Worm (Caenorhabditis elegans) whole organism, mixed stage, embryonic: ENCODE data around the gene F14F8.14.
"Not testable (repeated sequence)": the region's sequence is repeated elsewhere in the genome, so short reads cannot be mapped to it uniquely, and the experiment has no call there.

ENCODE experiments used
- M03D4.4 ChIP-seq: sonication (generic microtip); optimal IDR thresholded peaks from 2 replicates; lab custom pipeline; 2017; ENCODE audit warnings: mild to moderate bottlenecking, missing genetic modification characterization, missing compliant biosample characterization
- bed-3 ChIP-seq: fragments of 200-800 bp; sonication (Bioruptor generic); optimal IDR thresholded peaks from 3 replicates; lab custom pipeline; 2018; ENCODE audit warnings: mild to moderate bottlenecking, missing genetic modification characterization, moderate library complexity, missing compliant biosample characterization
- blmp-1 ChIP-seq: fragments of 150-350 bp; optimal IDR thresholded peaks from 2 replicates; lab custom pipeline; 2014; ENCODE audit warnings: missing biosample characterization, missing genetic modification characterization
- ceh-39 ChIP-seq: fragments of 150-350 bp; optimal IDR thresholded peaks from 2 replicates; lab custom pipeline; 2014; ENCODE audit warnings: missing biosample characterization, missing genetic modification characterization
- ceh-43 ChIP-seq: fragments of 200-800 bp; sonication (Bioruptor generic); optimal IDR thresholded peaks from 2 replicates; lab custom pipeline; 2018; ENCODE audit warnings: mild to moderate bottlenecking, missing genetic modification characterization, moderate library complexity, missing compliant biosample characterization
- ces-1 ChIP-seq: fragments of 150-350 bp; optimal IDR thresholded peaks from 2 replicates; lab custom pipeline; 2014; ENCODE audit warnings: missing biosample characterization, missing genetic modification reagents, missing genetic modification characterization
- cnd-1 ChIP-seq: fragments of 200-800 bp; sonication (Bioruptor generic); optimal IDR thresholded peaks from 2 replicates; lab custom pipeline; 2018; ENCODE audit warnings: mild to moderate bottlenecking, missing genetic modification characterization, missing compliant biosample characterization
- drap-1 ChIP-seq: fragments of 200-800 bp; sonication (Bioruptor generic); optimal IDR thresholded peaks from 3 replicates; lab custom pipeline; 2018; ENCODE audit warnings: mild to moderate bottlenecking, missing genetic modification characterization, missing compliant biosample characterization
- elt-1 ChIP-seq: sonication (generic microtip); optimal IDR thresholded peaks from 2 replicates; lab custom pipeline; 2017; ENCODE audit warnings: missing genetic modification characterization, mild to moderate bottlenecking, missing compliant biosample characterization, antibody characterized with exemption, moderate library complexity, borderline replicate concordance; ENCODE audit not compliant: insufficient read depth
- elt-3 ChIP-seq: fragments of 150-350 bp; optimal IDR thresholded peaks from 2 replicates; lab custom pipeline; 2014; ENCODE audit warnings: missing biosample characterization, missing genetic modification characterization
- flh-1 ChIP-seq: fragments of 200-800 bp; sonication (Bioruptor generic); optimal IDR thresholded peaks from 2 replicates; lab custom pipeline; 2018; ENCODE audit warnings: mild to moderate bottlenecking, missing genetic modification characterization, moderate library complexity, missing compliant biosample characterization
- ham-2 ChIP-seq: fragments of 200-800 bp; sonication (Bioruptor generic); optimal IDR thresholded peaks from 2 replicates; lab custom pipeline; 2018; ENCODE audit warnings: mild to moderate bottlenecking, missing genetic modification characterization, missing compliant biosample characterization
- lin-32 ChIP-seq: fragments of 200-800 bp; sonication (Bioruptor generic); optimal IDR thresholded peaks from 2 replicates; lab custom pipeline; 2018; ENCODE audit warnings: mild to moderate bottlenecking, missing genetic modification characterization, missing compliant biosample characterization
- lsy-2 ChIP-seq: fragments of 150-350 bp; optimal IDR thresholded peaks from 2 replicates; lab custom pipeline; 2014; ENCODE audit warnings: missing biosample characterization, missing genetic modification characterization
- mep-1 ChIP-seq: fragments of 150-350 bp; optimal IDR thresholded peaks from 2 replicates; lab custom pipeline; 2017; ENCODE audit warnings: missing biosample characterization, missing genetic modification reagents, missing genetic modification characterization, inconsistent platforms
- mls-2 ChIP-seq: sonication (generic microtip); optimal IDR thresholded peaks from 2 replicates; lab custom pipeline; 2016; ENCODE audit warnings: mild to moderate bottlenecking, missing genetic modification characterization, moderate library complexity, missing compliant biosample characterization
- nhr-12 ChIP-seq: fragments of 150-350 bp; optimal IDR thresholded peaks from 2 replicates; lab custom pipeline; 2014; ENCODE audit warnings: missing biosample characterization, missing genetic modification characterization
- nhr-2 ChIP-seq: fragments of 150-350 bp; optimal IDR thresholded peaks from 2 replicates; lab custom pipeline; 2014; ENCODE audit warnings: missing biosample characterization, missing genetic modification characterization
- nhr-28 ChIP-seq: fragments of 150-350 bp; optimal IDR thresholded peaks from 2 replicates; lab custom pipeline; 2014; ENCODE audit warnings: missing biosample characterization, missing genetic modification characterization
- pha-4 ChIP-seq: fragments of 150-350 bp; optimal IDR thresholded peaks from 2 replicates; lab custom pipeline; 2018; ENCODE audit warnings: missing biosample characterization, missing genetic modification reagents, missing genetic modification characterization
- snpc-4 ChIP-seq: fragments of 150-350 bp; optimal IDR thresholded peaks from 2 replicates; lab custom pipeline; 2014; ENCODE audit warnings: missing biosample characterization, missing genetic modification characterization
- tbx-8 ChIP-seq: fragments of 200-800 bp; sonication (Bioruptor generic); optimal IDR thresholded peaks from 2 replicates; lab custom pipeline; 2018; ENCODE audit warnings: mild to moderate bottlenecking, missing genetic modification characterization, moderate library complexity, missing compliant biosample characterization
- unc-39 ChIP-seq: fragments of 150-350 bp; optimal IDR thresholded peaks from 2 replicates; lab custom pipeline; 2014; ENCODE audit warnings: missing biosample characterization, missing genetic modification characterization
- unc-62 ChIP-seq: fragments of 150-350 bp; optimal IDR thresholded peaks from 2 replicates; lab custom pipeline; 2014; ENCODE audit warnings: missing biosample characterization, missing genetic modification reagents, missing genetic modification characterization
- zip-8 ChIP-seq: fragments of 150-350 bp; optimal IDR thresholded peaks from 2 replicates; lab custom pipeline; 2014; ENCODE audit warnings: missing biosample characterization, missing genetic modification characterization
- ztf-11 ChIP-seq: fragments of 150-350 bp; optimal IDR thresholded peaks from 2 replicates; lab custom pipeline; 2014; ENCODE audit warnings: missing biosample characterization, missing genetic modification characterization

The F14F8.14 gene

DNA sequence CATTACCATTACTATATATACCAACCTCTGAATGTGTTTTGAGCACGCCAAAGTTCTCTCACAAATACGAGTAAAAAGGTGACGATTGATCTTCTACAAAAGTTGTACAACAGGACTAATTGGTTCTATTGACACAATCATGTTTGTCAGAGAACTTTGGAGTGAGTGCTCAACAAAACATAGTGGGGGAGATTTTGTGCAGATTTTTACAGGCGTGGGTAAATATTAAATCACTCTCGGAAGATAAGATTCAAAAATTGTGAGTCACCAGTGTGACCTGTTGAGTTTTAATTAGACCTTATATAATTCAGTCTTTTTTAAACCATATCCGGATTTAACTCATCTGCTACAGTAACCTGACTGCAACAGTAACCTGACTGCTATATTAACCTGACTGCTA is 5.7 kb upstream of the F14F8.14 start, which contains the start of gene F14F8.8:
Gene F14F8.8 (minus strand): TSS at position 101 of the 400 bp plus-strand sequence.
- no peak for TF ChIP-seq cnd-1 (tag; lab: Kevin White, UChicago)
- TF ChIP-seq nhr-2 (tag; lab: Kevin White, UChicago), result no peak
- TF ChIP-seq ham-2 (GFP tag; lab: Kevin White, UChicago), result no peak
- TF ChIP-seq ceh-39, result no peak
- TF ChIP-seq tbx-8, result no peak
- no peak for TF ChIP-seq blmp-1 (tag; lab: Kevin White, UChicago)
- TF ChIP-seq flh-1, result no peak
- no peak for TF ChIP-seq pha-4 (tag; lab: Kevin White, UChicago)

DNA sequence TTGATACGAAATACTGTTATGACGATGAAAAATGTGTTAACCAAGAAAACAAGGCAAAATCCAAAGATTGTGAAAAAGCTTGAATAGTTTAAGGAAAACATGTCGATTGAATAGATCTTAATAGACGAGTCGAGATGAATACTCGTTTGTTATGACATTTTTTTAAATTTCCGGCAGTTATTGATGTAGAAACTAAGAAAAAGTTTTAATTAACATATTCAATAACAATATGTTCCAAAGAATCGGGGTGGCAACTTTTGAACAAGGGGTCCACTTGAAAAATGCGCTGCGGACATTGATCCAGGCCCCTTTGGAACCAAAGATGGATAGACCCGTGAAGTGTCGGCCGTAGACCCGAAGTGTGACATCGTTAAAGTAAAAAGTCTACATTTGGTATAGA is 4.6 kb upstream of the F14F8.14 start, which contains the start of gene str-61:
Gene str-61 (minus strand): TSS at position 101 of the 400 bp plus-strand sequence.
- no peak for TF ChIP-seq unc-62 (GFP tag; lab: Kevin White, UChicago)
- TF ChIP-seq lin-32 (GFP tag; lab: Kevin White, UChicago), result no peak
- no peak for TF ChIP-seq mls-2
- TF ChIP-seq bed-3 (GFP tag; lab: Kevin White, UChicago), result no peak
- no peak for TF ChIP-seq ces-1 (GFP tag; lab: Kevin White, UChicago)
- TF ChIP-seq cnd-1 (tag; lab: Kevin White, UChicago), result no peak
- no peak for TF ChIP-seq nhr-28
- TF ChIP-seq drap-1, result no peak
- no peak for TF ChIP-seq elt-1 (tag; lab: Kevin White, UChicago)
- TF ChIP-seq tbx-8, result no peak

DNA sequence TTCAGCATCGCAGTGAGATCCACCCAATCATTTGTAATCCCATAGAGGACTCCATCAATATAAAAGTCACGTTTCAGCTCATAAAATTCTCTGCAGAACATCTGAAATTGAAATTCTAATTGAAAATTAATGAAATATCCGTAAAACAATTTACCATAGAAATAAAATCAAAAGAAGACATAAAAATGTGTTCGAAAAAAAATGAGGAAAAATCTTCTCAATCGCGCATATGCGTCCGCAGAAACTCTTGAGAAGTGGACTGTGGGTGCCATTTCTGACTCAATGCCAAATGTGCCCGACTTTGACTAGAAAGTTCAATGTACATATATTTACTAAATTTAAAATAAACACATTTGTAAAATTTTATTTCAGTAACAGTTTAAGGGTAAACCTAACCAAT is 1.9 kb upstream of the F14F8.14 start, which contains the start of gene F14F8.9:
Gene F14F8.9 (minus strand): TSS at position 101 of the 400 bp plus-strand sequence.
- no peak for TF ChIP-seq ham-2 (GFP tag; lab: Kevin White, UChicago)
- no peak for TF ChIP-seq elt-3 (tag; lab: Kevin White, UChicago)
- no peak for TF ChIP-seq lin-32 (GFP tag; lab: Kevin White, UChicago)
- TF ChIP-seq pha-4 (tag; lab: Kevin White, UChicago), result no peak
- no peak for TF ChIP-seq flh-1
- TF ChIP-seq ceh-43, result no peak
- no peak for TF ChIP-seq nhr-12
- no peak for TF ChIP-seq mls-2
- no peak for TF ChIP-seq zip-8 (tag; lab: Kevin White, UChicago)
- TF ChIP-seq M03D4.4 (tag; lab: Kevin White, UChicago), result no peak
- TF ChIP-seq snpc-4 (tag; lab: Kevin White, UChicago), result no peak
- TF ChIP-seq blmp-1 (tag; lab: Kevin White, UChicago), result no peak
- TF ChIP-seq cnd-1 (tag; lab: Kevin White, UChicago), result no peak
- no peak for TF ChIP-seq lsy-2 (tag; lab: Kevin White, UChicago)
- no peak for TF ChIP-seq bed-3 (GFP tag; lab: Kevin White, UChicago)
- TF ChIP-seq nhr-2 (tag; lab: Kevin White, UChicago), result no peak

DNA sequence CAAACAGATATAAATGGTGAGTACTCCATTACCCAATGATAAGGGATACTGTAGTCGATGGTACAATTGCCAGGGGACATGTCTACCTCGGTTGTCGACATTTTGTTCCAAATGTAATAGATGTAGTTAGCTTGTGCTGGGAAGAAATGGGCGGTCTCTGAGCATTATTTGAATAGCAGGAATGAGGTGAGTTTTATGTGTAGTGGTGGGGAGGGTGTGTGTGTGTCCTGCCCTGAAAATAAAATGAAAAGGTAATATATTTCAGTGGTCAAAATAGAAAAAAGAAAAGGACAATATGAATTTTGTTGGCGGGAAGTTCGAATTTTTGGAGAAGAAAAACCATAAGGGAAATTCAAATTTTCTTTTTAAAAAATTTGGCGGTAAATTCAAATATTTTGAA is 5.7 kb downstream of the F14F8.14 start, which contains the start of gene Y70C5B.2:
Gene Y70C5B.2 (minus strand): TSS at position 101 of the 400 bp plus-strand sequence.
- not testable (repeated sequence) for TF ChIP-seq drap-1; pha-4 (tag; lab: Kevin White, UChicago); tbx-8

DNA sequence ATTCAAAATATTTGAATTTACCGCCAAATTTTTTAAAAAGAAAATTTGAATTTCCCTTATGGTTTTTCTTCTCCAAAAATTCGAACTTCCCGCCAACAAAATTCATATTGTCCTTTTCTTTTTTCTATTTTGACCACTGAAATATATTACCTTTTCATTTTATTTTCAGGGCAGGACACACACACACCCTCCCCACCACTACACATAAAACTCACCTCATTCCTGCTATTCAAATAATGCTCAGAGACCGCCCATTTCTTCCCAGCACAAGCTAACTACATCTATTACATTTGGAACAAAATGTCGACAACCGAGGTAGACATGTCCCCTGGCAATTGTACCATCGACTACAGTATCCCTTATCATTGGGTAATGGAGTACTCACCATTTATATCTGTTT is 12.3 kb downstream of the F14F8.14 start, which contains the start of gene W06G6.15:
Gene W06G6.15 (plus strand): TSS at position 301 of the 400 bp plus-strand sequence.
- TF ChIP-seq ztf-11, pha-4, unc-39 (tag; lab: Kevin White, UChicago): not testable (repeated sequence)

DNA sequence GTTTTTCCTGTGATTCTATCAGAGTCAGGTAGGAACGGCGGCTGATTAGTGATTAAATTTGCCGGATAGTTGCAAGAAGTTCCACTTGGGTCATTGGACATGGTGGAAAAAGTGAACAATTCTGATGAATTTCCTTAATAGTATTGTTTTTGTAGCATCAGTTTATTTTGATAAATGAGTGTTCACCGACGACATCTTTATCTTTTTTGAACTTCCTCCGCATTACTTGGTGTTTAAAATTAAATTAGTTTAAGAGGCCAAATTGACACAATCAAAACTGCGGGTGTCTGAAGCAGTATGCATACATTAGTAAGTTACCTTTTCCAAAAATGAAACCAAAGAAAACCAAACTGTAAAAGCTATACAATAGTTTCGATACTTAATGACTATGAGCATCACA is 17.3 kb downstream of the F14F8.14 start, which contains the start of gene W06G6.11:
Gene W06G6.11 (minus strand): TSS at position 101 of the 400 bp plus-strand sequence.
- TF ChIP-seq pha-4 (tag; lab: Kevin White, UChicago); mep-1; cnd-1 (tag; lab: Kevin White, UChicago): not testable (repeated sequence)
- TF ChIP-seq, all 35 proteins: peak for 0; not testable (repeated sequence) for 35
